Worm (Caenorhabditis elegans) whole organism, L3 larva: ENCODE data around the gene K10H10.4.
A peak's percentile ranks its signal among the peaks of the same experiment; 100 is the strongest.

Experiments used
- R02D3.7 ChIP-seq: fragments of 150-350 bp; optimal IDR thresholded peaks from 2 replicates; lab custom pipeline; 2014; ENCODE audit warnings: missing biosample characterization, missing genetic modification characterization
- aly-2 ChIP-seq: fragments of 150-350 bp; optimal IDR thresholded peaks from 2 replicates; lab custom pipeline; 2014; ENCODE audit warnings: missing biosample characterization, missing genetic modification characterization
- ama-1 ChIP-seq: fragments of 150-350 bp; optimal IDR thresholded peaks from 2 replicates; lab custom pipeline; 2018
- ceh-16 ChIP-seq: sonication (generic microtip); optimal IDR thresholded peaks from 2 replicates; lab custom pipeline; 2017; ENCODE audit warnings: missing biosample characterization, missing genetic modification characterization
- ceh-82 ChIP-seq: fragments of 150-350 bp; optimal IDR thresholded peaks from 2 replicates; lab custom pipeline; 2014; ENCODE audit warnings: missing biosample characterization, missing genetic modification characterization
- daf-12 ChIP-seq: fragments of 150-350 bp; optimal IDR thresholded peaks from 2 replicates; lab custom pipeline; 2014; ENCODE audit warnings: missing biosample characterization, missing genetic modification reagents, missing genetic modification characterization
- egl-5 ChIP-seq: fragments of 150-350 bp; optimal IDR thresholded peaks from 2 replicates; lab custom pipeline; 2017; ENCODE audit warnings: missing biosample characterization, missing genetic modification reagents, missing genetic modification characterization, inconsistent platforms
- elt-1 ChIP-seq: fragments of 150-350 bp; optimal IDR thresholded peaks from 2 replicates; lab custom pipeline; 2014; ENCODE audit warnings: missing biosample characterization, missing genetic modification characterization
- elt-2 ChIP-seq: sonication (generic microtip); optimal IDR thresholded peaks from 2 replicates; lab custom pipeline; 2016; ENCODE audit warnings: missing genetic modification reagents, mild to moderate bottlenecking, missing genetic modification characterization, missing compliant biosample characterization
- eor-1 ChIP-seq, 2 experiments: fragments of 150-350 bp; optimal IDR thresholded peaks; 2 replicates each; lab custom pipeline; 2014 to 2018; ENCODE audit warnings: missing biosample characterization in 2 of 2, missing genetic modification characterization in 2 of 2
- fkh-10 ChIP-seq: sonication (generic microtip); optimal IDR thresholded peaks from 2 replicates; lab custom pipeline; 2017; ENCODE audit warnings: missing biosample characterization, missing genetic modification reagents, missing genetic modification characterization
- fos-1 ChIP-seq: fragments of 150-350 bp; optimal IDR thresholded peaks from 2 replicates; lab custom pipeline; 2014; ENCODE audit warnings: missing biosample characterization, missing genetic modification characterization
- hmg-11 ChIP-seq: sonication (generic microtip); optimal IDR thresholded peaks from 2 replicates; lab custom pipeline; 2016; ENCODE audit warnings: missing genetic modification characterization, missing compliant biosample characterization
- jun-1 ChIP-seq: fragments of 150-350 bp; optimal IDR thresholded peaks from 2 replicates; lab custom pipeline; 2014; ENCODE audit warnings: missing biosample characterization, missing genetic modification reagents, missing genetic modification characterization
- lin-15B ChIP-seq: fragments of 150-350 bp; optimal IDR thresholded peaks from 2 replicates; lab custom pipeline; 2014; ENCODE audit warnings: missing biosample characterization, missing genetic modification characterization
- lsy-12 ChIP-seq: sonication (generic microtip); optimal IDR thresholded peaks from 2 replicates; lab custom pipeline; 2016; ENCODE audit warnings: mild to moderate bottlenecking, missing genetic modification characterization, missing compliant biosample characterization
- mml-1 ChIP-seq: fragments of 150-350 bp; sonication (generic microtip); optimal IDR thresholded peaks from 3 replicates; lab custom pipeline; 2014; ENCODE audit warnings: missing biosample characterization, missing genetic modification characterization
- nfya-1 ChIP-seq: sonication (generic microtip); optimal IDR thresholded peaks from 2 replicates; lab custom pipeline; 2017; ENCODE audit warnings: missing genetic modification characterization, mild to moderate bottlenecking, missing compliant biosample characterization, antibody characterized with exemption, moderate library complexity; ENCODE audit not compliant: insufficient read depth
- nhr-11 ChIP-seq: fragments of 150-350 bp; optimal IDR thresholded peaks from 2 replicates; lab custom pipeline; 2014; ENCODE audit warnings: missing biosample characterization, missing genetic modification characterization
- nhr-12 ChIP-seq: fragments of 150-350 bp; optimal IDR thresholded peaks from 2 replicates; lab custom pipeline; 2014; ENCODE audit warnings: missing biosample characterization, missing genetic modification characterization
- nhr-23 ChIP-seq: fragments of 150-350 bp; optimal IDR thresholded peaks from 2 replicates; lab custom pipeline; 2014; ENCODE audit warnings: missing biosample characterization, missing genetic modification reagents, missing genetic modification characterization
- nhr-237 ChIP-seq: fragments of 150-350 bp; optimal IDR thresholded peaks from 2 replicates; lab custom pipeline; 2014; ENCODE audit warnings: missing biosample characterization, missing genetic modification characterization
- nhr-25 ChIP-seq: sonication (generic microtip); optimal IDR thresholded peaks from 2 replicates; lab custom pipeline; 2017; ENCODE audit warnings: missing biosample characterization, missing genetic modification characterization
- nhr-28 ChIP-seq: fragments of 150-350 bp; optimal IDR thresholded peaks from 2 replicates; lab custom pipeline; 2014; ENCODE audit warnings: missing biosample characterization, missing genetic modification characterization
- nhr-43 ChIP-seq: sonication (generic microtip); optimal IDR thresholded peaks from 2 replicates; lab custom pipeline; 2016; ENCODE audit warnings: mild to moderate bottlenecking, missing genetic modification characterization, missing compliant biosample characterization; ENCODE audit not compliant: poor library complexity, severe bottlenecking
- nhr-77 ChIP-seq: fragments of 150-350 bp; optimal IDR thresholded peaks from 2 replicates; lab custom pipeline; 2014; ENCODE audit warnings: missing biosample characterization, missing genetic modification characterization
- pha-4 ChIP-seq: fragments of 150-350 bp; optimal IDR thresholded peaks from 2 replicates; lab custom pipeline; 2014; ENCODE audit warnings: missing biosample characterization, missing genetic modification reagents, missing genetic modification characterization
- pqm-1 ChIP-seq: fragments of 150-350 bp; optimal IDR thresholded peaks from 2 replicates; lab custom pipeline; 2017; ENCODE audit warnings: missing biosample characterization, missing genetic modification characterization, inconsistent platforms
- sea-2 ChIP-seq: fragments of 150-350 bp; sonication (generic microtip); optimal IDR thresholded peaks from 4 replicates; lab custom pipeline; 2014; ENCODE audit warnings: missing biosample characterization, missing genetic modification reagents, missing genetic modification characterization
- skn-1 ChIP-seq: fragments of 150-350 bp; optimal IDR thresholded peaks from 2 replicates; lab custom pipeline; 2014; ENCODE audit warnings: missing biosample characterization, missing genetic modification characterization
- snpc-4 ChIP-seq: fragments of 150-350 bp; optimal IDR thresholded peaks from 2 replicates; lab custom pipeline; 2014; ENCODE audit warnings: missing biosample characterization, missing genetic modification characterization
- unc-62 ChIP-seq: fragments of 150-350 bp; sonication (generic microtip); optimal IDR thresholded peaks from 4 replicates; lab custom pipeline; 2014; ENCODE audit warnings: missing biosample characterization, missing genetic modification reagents, missing genetic modification characterization
- zag-1 ChIP-seq: fragments of 150-350 bp; optimal IDR thresholded peaks from 2 replicates; lab custom pipeline; 2014; ENCODE audit warnings: missing biosample characterization, missing genetic modification characterization
- ztf-11 ChIP-seq: fragments of 150-350 bp; optimal IDR thresholded peaks from 2 replicates; lab custom pipeline; 2014; ENCODE audit warnings: missing biosample characterization, missing genetic modification characterization
- ztf-4 ChIP-seq: fragments of 150-350 bp; optimal IDR thresholded peaks from 2 replicates; lab custom pipeline; 2014; ENCODE audit warnings: missing biosample characterization, missing genetic modification characterization

The K10H10.4 gene

ce11 chrII:14497848-14498247 is 2.4 kb upstream of the K10H10.4 start, which contains the start of gene dhs-8:
Gene dhs-8, plus strand, starts transcription at chrII:14498026.
- peak; percentile 15 for TF ChIP-seq nhr-43 (tag; lab: Kevin White, UChicago)
- no peak for TF ChIP-seq ceh-82

ce11 chrII:14501447-14501846 is 1.2 kb downstream of the K10H10.4 start, which contains the start of gene K10H10.5:
Gene K10H10.5, plus strand, starts transcription at chrII:14501747.
- no peak for TF ChIP-seq nhr-25 (tag; lab: Kevin White, UChicago)
- TF ChIP-seq nhr-237 (tag; lab: Kevin White, UChicago): no peak
- TF ChIP-seq nhr-77 (tag; lab: Kevin White, UChicago): no peak
- no peak for TF ChIP-seq nfya-1 (tag; lab: Kevin White, UChicago)
- TF ChIP-seq, all 47 proteins: peak for 0

- TF ChIP-seq elt-1 (tag; lab: Kevin White, UChicago) (no peak), nhr-23 (no peak), lsy-12 (no peak), eor-1 (tag; optimal IDR thresholded peaks at IDR 0.05; lab: Kevin White, UChicago) (no peak), nhr-12 (tag; lab: Kevin White, UChicago) (no peak), pha-4 (tag; lab: Kevin White, UChicago) (no peak), ztf-4 (tag; lab: Kevin White, UChicago) (no peak), hmg-11 (tag; lab: Kevin White, UChicago) (no peak), pqm-1 (no peak), nhr-28 (tag; lab: Kevin White, UChicago) (no peak), ceh-16 (tag; lab: Kevin White, UChicago) (no peak), ama-1 (no peak), jun-1 (no peak)
- TF ChIP-seq, all 47 proteins: peak for 0
Observed at ce11 chrII:14502997-14503396, 2.8 kb downstream of the K10H10.4 start, which contains the start of gene K10H10.6. Gene K10H10.6, plus strand, starts transcription at chrII:14503297.

- TF ChIP-seq pha-4 (tag; lab: Kevin White, UChicago) (peak; percentile 41), nhr-11 (tag; lab: Kevin White, UChicago) (no peak)
Observed at ce11 chrII:14506245-14506644, 6.0 kb downstream of the K10H10.4 start, which contains the start of gene K10H10.12. Gene K10H10.12, minus strand, starts transcription at chrII:14506345.

- TF ChIP-seq fkh-10 (GFP tag; lab: Kevin White, UChicago): no peak
- TF ChIP-seq snpc-4 (tag; lab: Kevin White, UChicago): no peak
- TF ChIP-seq fos-1 (tag; lab: Kevin White, UChicago): no peak
- TF ChIP-seq ceh-82: no peak
- TF ChIP-seq daf-12 (tag; lab: Kevin White, UChicago): no peak
- TF ChIP-seq ztf-11: no peak
- no peak for TF ChIP-seq jun-1
- no peak for TF ChIP-seq pqm-1
- no peak for TF ChIP-seq unc-62 (GFP tag; lab: Kevin White, UChicago)
- TF ChIP-seq eor-1 (tag; optimal IDR thresholded peaks at IDR 0.05; lab: Kevin White, UChicago): no peak
- no peak for TF ChIP-seq lin-15B (tag; lab: Kevin White, UChicago)
- TF ChIP-seq aly-2 (tag; lab: Kevin White, UChicago): no peak
- no peak for TF ChIP-seq nhr-43 (tag; lab: Kevin White, UChicago)
- no peak for TF ChIP-seq skn-1
- TF ChIP-seq nhr-12 (tag; lab: Kevin White, UChicago): no peak
Observed at ce11 chrII:14507563-14507962, 7.3 kb downstream of the K10H10.4 start, which contains the start of the genes K10H10.7 and K10H10.10. Gene K10H10.7, minus strand, starts transcription at chrII:14507663. Gene K10H10.10, plus strand, starts transcription at chrII:14507766.

ce11 chrII:14510162-14510561 is 9.9 kb downstream of the K10H10.4 start:
- TF ChIP-seq elt-2 (tag; lab: Kevin White, UChicago) (peak; percentile 54), lin-15B (tag; lab: Kevin White, UChicago) (no peak)

ce11 chrII:14511189-14511588 is 11.0 kb downstream of the K10H10.4 start, which contains the start of gene K10H10.13:
Gene K10H10.13, minus strand, starts transcription at chrII:14511289.
- no peak for TF ChIP-seq mml-1 (tag; lab: Kevin White, UChicago)
- TF ChIP-seq egl-5 (tag; lab: Kevin White, UChicago): no peak
- no peak for TF ChIP-seq nhr-77 (tag; lab: Kevin White, UChicago)
- no peak for TF ChIP-seq sea-2
- no peak for TF ChIP-seq ceh-82
- no peak for TF ChIP-seq zag-1
- no peak for TF ChIP-seq R02D3.7 (tag; lab: Kevin White, UChicago)
- no peak for TF ChIP-seq pqm-1
- no peak for TF ChIP-seq ztf-11
- no peak for TF ChIP-seq nhr-43 (tag; lab: Kevin White, UChicago)
- no peak for TF ChIP-seq nhr-23
- no peak for TF ChIP-seq nhr-28 (tag; lab: Kevin White, UChicago)
